Worm (Caenorhabditis elegans): Measurements from ENCODE around the gene C46F11.6.

C46F11.6 gene

ce11 chrIII:3675480-3675879 is 5.2 kb upstream of the C46F11.6 start:
- TF ChIP-seq ceh-62 (tag; optimal IDR thresholded peaks at IDR 0.05) (no peak), zfp-2 (tag; optimal IDR thresholded peaks at IDR 0.05) (no peak), egl-43 (GFP tag; IDR thresholded peaks at IDR 0.05) (no peak), ama-1 (optimal IDR thresholded peaks at IDR 0.05) (no peak), Y105C5A.15 (GFP tag; IDR thresholded peaks at IDR 0.05) (no peak), D1046.2 (GFP tag; IDR thresholded peaks at IDR 0.05) (no peak), madf-5 (GFP tag; IDR thresholded peaks at IDR 0.05) (no peak), Y5F2A.4 (GFP tag; optimal IDR thresholded peaks at IDR 0.05) (no peak), nhr-77 (tag; optimal IDR thresholded peaks at IDR 0.05) (no peak)

- TF ChIP-seq saeg-2 (GFP tag; IDR thresholded peaks at IDR 0.05) (no peak), mep-1 (tag; optimal IDR thresholded peaks at IDR 0.05) (no peak), jun-1 (tag; optimal IDR thresholded peaks at IDR 0.05) (no peak), unc-39 (tag; optimal IDR thresholded peaks at IDR 0.05) (no peak), lin-29 (GFP tag; IDR thresholded peaks at IDR 0.05) (no peak), nhr-48 (tag; optimal IDR thresholded peaks at IDR 0.05) (no peak), nhr-237 (tag; optimal IDR thresholded peaks at IDR 0.05) (no peak), php-3 (GFP tag; IDR thresholded peaks at IDR 0.05) (no peak), nhr-10 (tag; optimal IDR thresholded peaks at IDR 0.05) (no peak), nhr-77 (tag; optimal IDR thresholded peaks at IDR 0.05) (no peak), ama-1 (optimal IDR thresholded peaks at IDR 0.05) (no peak)
Measured at ce11 chrIII:3674149-3674548, 3.9 kb upstream of the C46F11.6 start.

- TF ChIP-seq hlh-30 (tag; optimal IDR thresholded peaks at IDR 0.05; ENCODE audit: insufficient read depth): peak; percentile 9
- TF ChIP-seq mep-1 (tag; optimal IDR thresholded peaks at IDR 0.05): peak; percentile 47
- peak in 1 of 2 experiments; percentile 37 for TF ChIP-seq lsy-2 (tag; optimal IDR thresholded peaks at IDR 0.05)
- no peak for TF ChIP-seq T26A8.4 (GFP tag; IDR thresholded peaks at IDR 0.05)
- TF ChIP-seq nhr-25 (tag; optimal IDR thresholded peaks at IDR 0.05; ENCODE audit: borderline replicate concordance, insufficient read depth): peak; percentile 20
- peak; percentile 37; the same call in 1 of the 2 replicates for TF ChIP-seq hmg-1.1 (GFP tag; IDR thresholded peaks at IDR 0.05)
- TF ChIP-seq rbr-2 (tag; optimal IDR thresholded peaks at IDR 0.05): peak; percentile 40
- TF ChIP-seq madf-5 (GFP tag; IDR thresholded peaks at IDR 0.05): no peak
- peak; percentile 24 for TF ChIP-seq hlh-11 (tag; optimal IDR thresholded peaks at IDR 0.05)
- TF ChIP-seq dmd-6 (GFP tag; IDR thresholded peaks at IDR 0.05): 0 out of 2 replicates have a peak, but pooled peaks have one; percentile 7
- TF ChIP-seq mdt-29 (GFP tag; IDR thresholded peaks at IDR 0.05): no peak
- TF ChIP-seq ceh-20 (GFP tag; IDR thresholded peaks at IDR 0.05): no peak
- TF ChIP-seq nhr-28 (tag; optimal IDR thresholded peaks at IDR 0.05): peak; percentile 21
- TF ChIP-seq fkh-10 (GFP tag; optimal IDR thresholded peaks at IDR 0.05): peak; percentile 41
Measured at ce11 chrIII:3672839-3673238, 2.6 kb upstream of the C46F11.6 start.

ce11 chrIII:3670984-3671383 is 748 bp upstream of the C46F11.6 start:
- no peak for TF ChIP-seq mdt-29 (GFP tag; IDR thresholded peaks at IDR 0.05)
- no peak for TF ChIP-seq hif-1 (tag; optimal IDR thresholded peaks at IDR 0.05)
- no peak for TF ChIP-seq lin-29 (GFP tag; IDR thresholded peaks at IDR 0.05)
- TF ChIP-seq fkh-10 (GFP tag; optimal IDR thresholded peaks at IDR 0.05): no peak
- TF ChIP-seq ztf-7 (tag; optimal IDR thresholded peaks at IDR 0.05): no peak
- TF ChIP-seq cey-2 (tag; optimal IDR thresholded peaks at IDR 0.05; ENCODE audit: borderline replicate concordance, insufficient read depth): no peak
- no peak for TF ChIP-seq nhr-102 (tag; optimal IDR thresholded peaks at IDR 0.05)
- TF ChIP-seq hmg-1.1 (GFP tag; IDR thresholded peaks at IDR 0.05): 0 out of 2 replicates have a peak, but pooled peaks have one; percentile 8
- no peak for TF ChIP-seq dpl-1 (GFP tag; optimal IDR thresholded peaks at IDR 0.05)
- TF ChIP-seq egl-27 (tag; optimal IDR thresholded peaks at IDR 0.05): no peak
- TF ChIP-seq tag-97 (GFP tag; IDR thresholded peaks at IDR 0.05): no peak
- TF ChIP-seq nhr-25 (tag; optimal IDR thresholded peaks at IDR 0.05; ENCODE audit: borderline replicate concordance, insufficient read depth): no peak
- no peak for TF ChIP-seq daf-16 (GFP tag; optimal IDR thresholded peaks at IDR 0.05)
- TF ChIP-seq daf-16 (tag; optimal IDR thresholded peaks at IDR 0.05): no peak
- no peak for TF ChIP-seq Y5F2A.4 (GFP tag; optimal IDR thresholded peaks at IDR 0.05)
- TF ChIP-seq lsy-2 (tag; optimal IDR thresholded peaks at IDR 0.05): peak in 1 of 2 experiments; percentile 36
- no peak for TF ChIP-seq mxl-3 (GFP tag; optimal IDR thresholded peaks at IDR 0.05)
- peak; percentile 32 for TF ChIP-seq nhr-11 (tag; optimal IDR thresholded peaks at IDR 0.05)
- TF ChIP-seq rbr-2 (tag; optimal IDR thresholded peaks at IDR 0.05): no peak
- TF ChIP-seq set-16 (GFP tag; IDR thresholded peaks at IDR 0.05): no peak
- TF ChIP-seq F49E8.2 (tag; optimal IDR thresholded peaks at IDR 0.05; ENCODE audit: borderline replicate concordance): no peak
- TF ChIP-seq lin-15B (tag; optimal IDR thresholded peaks at IDR 0.05): no peak

Measured in whole organism, L4 larva.